Worm (Caenorhabditis elegans): ENCODE results near the gene tsp-13.

The tsp-13 gene

ce11 chrV:19131848-19132401 is 22.0 kb upstream of the tsp-13 start:
- no peak for TF ChIP-seq ttx-3 (tag; optimal IDR thresholded peaks at IDR 0.05)
- TF ChIP-seq ceh-48 (tag; optimal IDR thresholded peaks at IDR 0.05), result peak; percentile 24

ce11 chrV:19133507-19133906 is 20.4 kb upstream of the tsp-13 start, which contains the start of gene Y39B6A.10:
TSS of gene Y39B6A.10 (minus strand) at chrV:19133607.
- no peak for TF ChIP-seq ceh-6 (GFP tag; optimal IDR thresholded peaks at IDR 0.05)
- TF ChIP-seq tbx-7 (tag; optimal IDR thresholded peaks at IDR 0.05), result no peak
- no peak for TF ChIP-seq eyg-1 (tag; optimal IDR thresholded peaks at IDR 0.05)
- TF ChIP-seq tbx-2 (tag; optimal IDR thresholded peaks at IDR 0.05), result no peak
- TF ChIP-seq ceh-30 (tag; optimal IDR thresholded peaks at IDR 0.05), result no peak
- TF ChIP-seq fkh-6 (tag; optimal IDR thresholded peaks at IDR 0.05), result no peak
- TF ChIP-seq pros-1 (tag; optimal IDR thresholded peaks at IDR 0.05), result no peak
- TF ChIP-seq hlh-15 (tag; optimal IDR thresholded peaks at IDR 0.05), result no peak
- TF ChIP-seq T23F11.4 (GFP tag; optimal IDR thresholded peaks at IDR 0.05), result no peak
- TF ChIP-seq lin-11 (tag; optimal IDR thresholded peaks at IDR 0.05), result no peak
- TF ChIP-seq ceh-18 (tag; optimal IDR thresholded peaks at IDR 0.05), result no peak
- no peak for TF ChIP-seq hlh-8 (tag; optimal IDR thresholded peaks at IDR 0.05)
- no peak for TF ChIP-seq fkh-10 (GFP tag; optimal IDR thresholded peaks at IDR 0.05)
- TF ChIP-seq hlh-6 (tag; optimal IDR thresholded peaks at IDR 0.05), result no peak
- no peak for TF ChIP-seq ceh-2 (tag; optimal IDR thresholded peaks at IDR 0.05)
- TF ChIP-seq gmeb-2 (tag; optimal IDR thresholded peaks at IDR 0.05), result no peak
- no peak for TF ChIP-seq ceh-22 (tag; optimal IDR thresholded peaks at IDR 0.05)
- no peak for TF ChIP-seq unc-3 (GFP tag; conservative IDR thresholded peaks at IDR 0.05)
- no peak for TF ChIP-seq unc-3 (tag; optimal IDR thresholded peaks at IDR 0.05)
- no peak for TF ChIP-seq ceh-19 (GFP tag; optimal IDR thresholded peaks at IDR 0.05)
- no peak for TF ChIP-seq odd-2 (tag; optimal IDR thresholded peaks at IDR 0.05)

- TF ChIP-seq mec-3 (tag; optimal IDR thresholded peaks at IDR 0.05; ENCODE audit: borderline replicate concordance) (no peak), unc-86 (tag; optimal IDR thresholded peaks at IDR 0.05) (no peak), nfya-1 (tag; optimal IDR thresholded peaks at IDR 0.05) (no peak), pag-3 (tag; optimal IDR thresholded peaks at IDR 0.05; ENCODE audit: borderline replicate concordance) (no peak), ceh-45 (GFP tag; IDR thresholded peaks at IDR 0.05) (no peak), T23F11.4 (GFP tag; optimal IDR thresholded peaks at IDR 0.05) (no peak)
These were observed 17.7 kb upstream of the tsp-13 start, which contains the start of gene Y39B6A.9 for ce11 chrV:19136206-19136605. TSS of gene Y39B6A.9 (plus strand) at chrV:19136506.

DNA sequence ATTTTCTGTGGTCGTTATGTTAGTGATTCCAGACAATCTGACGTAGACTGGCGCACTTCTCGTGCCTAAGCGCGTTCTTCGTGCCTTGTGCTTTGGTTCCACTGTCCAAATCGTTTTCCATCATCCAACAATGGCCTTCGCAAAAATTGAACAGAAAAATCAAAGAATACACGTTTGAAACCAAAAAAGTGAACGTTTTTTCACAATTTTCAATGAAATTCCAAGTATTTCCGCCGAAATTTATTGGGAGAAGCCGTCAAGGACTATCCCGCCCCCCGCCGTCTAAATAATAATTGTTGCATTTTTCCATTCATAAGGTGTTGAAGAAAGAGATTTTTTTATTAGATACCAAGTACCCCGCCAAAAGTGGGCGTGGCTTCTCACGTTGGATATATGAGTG is 13.4 kb upstream of the tsp-13 start, which contains the start of gene cpg-23:
TSS of gene cpg-23 (plus strand) at position 301 of the 400 bp plus-strand sequence.
- TF ChIP-seq elt-4 (tag; optimal IDR thresholded peaks at IDR 0.05) (no peak), rnt-1 (tag; optimal IDR thresholded peaks at IDR 0.05) (no peak), syd-9 (tag; optimal IDR thresholded peaks at IDR 0.05) (no peak)

DNA sequence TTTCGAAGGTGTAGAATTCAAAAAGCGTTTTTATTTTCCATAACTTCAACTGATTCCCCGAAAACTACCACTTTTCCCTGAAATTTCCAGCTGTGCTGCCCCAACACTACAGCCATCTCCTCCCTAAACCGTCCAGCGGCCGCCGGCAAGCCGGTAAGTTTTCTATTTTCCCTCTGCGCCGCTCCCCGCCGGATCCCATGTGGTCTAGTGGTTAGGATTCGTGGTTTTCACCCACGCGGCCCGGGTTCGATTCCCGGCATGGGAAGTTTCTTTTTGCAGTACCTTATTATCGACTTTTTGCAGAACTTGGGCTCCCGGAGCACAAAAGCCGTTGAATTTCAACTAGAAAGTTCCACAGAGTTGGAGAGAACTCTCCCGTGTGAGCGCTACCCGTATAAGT is 11.3 kb upstream of the tsp-13 start:
- TF ChIP-seq lim-6 (tag; optimal IDR thresholded peaks at IDR 0.05) (no peak), gmeb-2 (tag; optimal IDR thresholded peaks at IDR 0.05) (peak; percentile 10), sdc-2 (tag; optimal IDR thresholded peaks at IDR 0.05) (no peak), tbx-7 (tag; optimal IDR thresholded peaks at IDR 0.05) (no peak), pqm-1 (tag; optimal IDR thresholded peaks at IDR 0.05) (no peak), fax-1 (tag; optimal IDR thresholded peaks at IDR 0.05) (no peak), C08G9.2 (tag; optimal IDR thresholded peaks at IDR 0.05) (peak; percentile 12), hlh-13 (GFP tag; optimal IDR thresholded peaks at IDR 0.05) (no peak), odd-2 (tag; optimal IDR thresholded peaks at IDR 0.05) (no peak), ceh-14 (tag; optimal IDR thresholded peaks at IDR 0.05) (no peak), ceh-34 (tag; optimal IDR thresholded peaks at IDR 0.05) (peak; percentile 15), hlh-15 (tag; optimal IDR thresholded peaks at IDR 0.05) (no peak)

Measured in whole organism, late embryonic.